Fruit fly (Drosophila melanogaster): ENCODE data around the gene CG14864.

CG14864 gene

DNA sequence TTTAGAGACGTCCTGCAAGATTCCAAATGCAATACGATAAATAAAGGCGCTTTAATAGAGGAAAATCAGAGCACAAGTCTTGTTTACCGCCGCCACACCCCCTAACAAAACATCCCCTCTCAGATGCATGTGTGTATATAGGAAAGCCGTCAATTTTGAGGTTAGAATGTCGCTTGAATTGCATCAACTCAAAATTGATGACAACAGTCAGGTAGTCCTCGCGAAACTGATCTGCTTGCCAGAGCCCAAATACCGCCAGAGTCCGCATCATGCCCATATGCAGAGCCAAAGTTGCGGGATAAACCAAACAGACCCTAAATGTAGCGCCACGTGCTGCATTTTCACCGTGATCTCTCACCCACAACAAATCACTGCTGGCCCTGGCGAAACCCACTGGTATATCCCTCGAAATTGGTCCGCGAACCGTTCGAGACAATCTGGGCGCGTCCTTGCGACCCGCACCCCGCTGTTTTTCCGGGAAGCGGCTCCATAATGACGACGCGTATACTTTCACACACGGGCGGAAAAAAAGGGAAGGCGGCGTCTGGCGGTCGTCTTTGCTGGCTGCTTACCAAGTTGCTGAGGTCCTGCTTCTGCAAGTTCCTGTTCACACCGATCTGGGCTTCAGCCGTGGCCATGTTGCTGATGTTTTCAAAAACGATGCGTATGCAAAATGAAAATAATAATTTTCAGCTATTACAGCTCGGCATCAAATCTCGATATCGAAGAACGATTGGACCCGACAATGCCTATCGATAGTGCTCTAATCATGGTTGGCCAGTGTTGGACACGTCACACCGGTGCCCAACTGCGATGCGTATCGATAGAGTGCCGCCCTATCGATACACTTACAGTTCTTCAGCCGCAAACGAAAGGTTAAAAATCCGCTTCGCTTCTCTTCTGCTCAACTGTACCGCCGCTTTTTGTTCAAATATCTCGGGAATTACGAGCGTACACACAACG is 5.3 kb downstream of the CG14864 start, which contains the start of the genes eIF2gamma and Set (continued):
- no peak for TF ChIP-seq Six4 (GFP tag; optimal IDR thresholded peaks at IDR 0.05)
- peak; percentile 54; the same call in 1 of the 2 replicates for TF ChIP-seq ranshi (GFP tag; IDR thresholded peaks at IDR 0.05)
- TF ChIP-seq CG11560 (tag; IDR thresholded peaks at IDR 0.05): no peak
- TF ChIP-seq Abd-B (GFP tag; optimal IDR thresholded peaks at IDR 0.05): no peak
- TF ChIP-seq CHES-1-like (GFP tag; optimal IDR thresholded peaks at IDR 0.05): peak; percentile 43
- peak in 1 of 3 experiments; percentile 56 for TF ChIP-seq Stat92E (GFP tag; optimal IDR thresholded peaks at IDR 0.05)
- TF ChIP-seq Dip3 (GFP tag; optimal IDR thresholded peaks at IDR 0.05): peak; percentile 59
- peak; percentile 33 for TF ChIP-seq CG17912 (GFP tag; optimal IDR thresholded peaks at IDR 0.05)
- TF ChIP-seq Blimp-1 (GFP tag; optimal IDR thresholded peaks at IDR 0.05): no peak
- peak; percentile 17 for TF ChIP-seq maf-S (GFP tag; optimal IDR thresholded peaks at IDR 0.05)
- TF ChIP-seq CG18764 (GFP tag; optimal IDR thresholded peaks at IDR 0.05): no peak
- 0 out of 2 replicates have a peak, but pooled peaks have one; percentile 7 for TF ChIP-seq Awh (GFP tag; IDR thresholded peaks at IDR 0.05)
- peak; percentile 33 for TF ChIP-seq fu2 (GFP tag; optimal IDR thresholded peaks at IDR 0.05)
- no peak for TF ChIP-seq so (GFP tag; IDR thresholded peaks at IDR 0.05)
- TF ChIP-seq inv (GFP tag; IDR thresholded peaks at IDR 0.05; ENCODE audit: partially characterized antibody): peak; percentile 96
- TF ChIP-seq Xrp1 (GFP tag; IDR thresholded peaks at IDR 0.05): no peak
- peak; percentile 45; the same call in 2 of the 3 replicates for TF ChIP-seq row (GFP tag; IDR thresholded peaks at IDR 0.05)
- TF ChIP-seq pnt (GFP tag; optimal IDR thresholded peaks at IDR 0.05): no peak
- 0 out of 3 replicates have a peak, but pooled peaks have one; percentile 26 for TF ChIP-seq otp (GFP tag; IDR thresholded peaks at IDR 0.05)
- TF ChIP-seq CG8765 (GFP tag; IDR thresholded peaks at IDR 0.05): peak; percentile 38; the same call in 1 of the 2 replicates
- TF ChIP-seq Hey (tag; optimal IDR thresholded peaks at IDR 0.05): no peak
- TF ChIP-seq CG32767 (GFP tag; IDR thresholded peaks at IDR 0.05): 0 out of 2 replicates have a peak, but pooled peaks have one; percentile 44
- no peak for TF ChIP-seq nau (GFP tag; optimal IDR thresholded peaks at IDR 0.05)
- TF ChIP-seq CG13775 (GFP tag; optimal IDR thresholded peaks at IDR 0.05): peak; percentile 11
- TF ChIP-seq ase (GFP tag; IDR thresholded peaks at IDR 0.05): peak; percentile 18; the same call in 1 of the 3 replicates
- no peak for TF ChIP-seq scrt (GFP tag; optimal IDR thresholded peaks at IDR 0.05)
- peak; percentile 78; the same call in 2 of the 3 replicates for TF ChIP-seq CG11456 (GFP tag; IDR thresholded peaks at IDR 0.05)
- peak; percentile 53 for TF ChIP-seq MESR4 (GFP tag; optimal IDR thresholded peaks at IDR 0.05)
- TF ChIP-seq Taf1 (GFP tag; IDR thresholded peaks at IDR 0.05): no peak
- TF ChIP-seq CG17361 (GFP tag; IDR thresholded peaks at IDR 0.05): no peak
- TF ChIP-seq sens-2 (GFP tag; IDR thresholded peaks at IDR 0.05): 0 out of 2 replicates have a peak, but pooled peaks have one; percentile 5
- peak; percentile 97 for TF ChIP-seq hbn (GFP tag; IDR thresholded peaks at IDR 0.05; ENCODE audit: partially characterized antibody)
- peak; percentile 96 for TF ChIP-seq vnd (GFP tag; IDR thresholded peaks at IDR 0.05; ENCODE audit: partially characterized antibody)
- TF ChIP-seq wdn (GFP tag; IDR thresholded peaks at IDR 0.05): 0 out of 2 replicates have a peak, but pooled peaks have one; percentile 13
- TF ChIP-seq zf30C (GFP tag; optimal IDR thresholded peaks at IDR 0.05): no peak
- peak; percentile 4; the same call in 1 of the 2 replicates for TF ChIP-seq CG17328 (GFP tag; IDR thresholded peaks at IDR 0.05)
- TF ChIP-seq CG9797 (GFP tag; optimal IDR thresholded peaks at IDR 0.05): peak; percentile 54
- TF ChIP-seq Dref (GFP tag; IDR thresholded peaks at IDR 0.05): peak; percentile 100
- TF ChIP-seq CG11085 (GFP tag; IDR thresholded peaks at IDR 0.05): no peak
- TF ChIP-seq Myb (GFP tag; optimal IDR thresholded peaks at IDR 0.05): peak; percentile 59
- TF ChIP-seq CG17186 (GFP tag; optimal IDR thresholded peaks at IDR 0.05): peak; percentile 87
- peak; percentile 47 for TF ChIP-seq Antp (GFP tag; optimal IDR thresholded peaks at IDR 0.05)
- TF ChIP-seq crol (GFP tag; IDR thresholded peaks at IDR 0.05): peak; percentile 61
- TF ChIP-seq Med (GFP tag): peak; percentile 90
- peak; percentile 88 for TF ChIP-seq MBD-R2 (GFP tag; IDR thresholded peaks at IDR 0.05)
- peak; percentile 35 for TF ChIP-seq vfl (GFP tag; optimal IDR thresholded peaks at IDR 0.05)
- peak; percentile 5 for TF ChIP-seq p53 (GFP tag; optimal IDR thresholded peaks at IDR 0.05)
- TF ChIP-seq Xbp1 (GFP tag; optimal IDR thresholded peaks at IDR 0.05): peak; percentile 49

Measured in whole organism, embryonic.